Worm (Caenorhabditis elegans): ENCODE measurements around the gene clec-263.

DNA sequence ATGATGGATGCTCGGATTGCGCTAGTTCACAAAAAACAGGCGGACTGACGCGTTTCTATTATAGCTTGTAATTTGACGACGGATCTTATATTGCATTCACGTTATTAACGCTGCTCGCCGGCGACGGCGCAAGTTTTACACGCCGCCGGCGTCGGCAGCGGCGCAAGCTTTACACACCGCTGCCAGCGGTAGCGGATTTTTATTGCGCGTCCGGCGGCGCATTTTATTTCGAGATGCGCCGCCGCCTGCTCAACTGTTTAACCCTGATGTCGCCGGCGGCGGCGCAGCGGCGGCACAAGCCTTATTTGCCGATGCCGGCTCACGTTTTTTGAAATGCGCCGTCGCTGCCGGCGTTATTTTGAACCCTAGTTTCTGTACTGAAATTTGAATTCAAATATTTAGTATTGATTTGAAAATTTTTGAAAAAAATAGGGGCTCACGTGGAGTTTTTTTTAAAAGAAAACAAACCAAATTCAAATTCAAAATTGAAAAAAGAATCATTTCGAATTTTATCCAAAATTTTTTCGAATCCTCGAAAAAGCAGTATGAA is 30.3 kb downstream of the clec-263 start, which contains the start of gene ttr-57:
- TF ChIP-seq snpc-4 (tag; optimal IDR thresholded peaks at IDR 0.05) (no peak), lsy-2 (tag; optimal IDR thresholded peaks at IDR 0.05) (no peak), ztf-11 (tag; optimal IDR thresholded peaks at IDR 0.05) (no peak), bed-3 (GFP tag; optimal IDR thresholded peaks at IDR 0.05) (no peak), lin-13 (tag; optimal IDR thresholded peaks at IDR 0.05) (no peak), unc-62 (GFP tag; optimal IDR thresholded peaks at IDR 0.05) (no peak), ceh-39 (tag; optimal IDR thresholded peaks at IDR 0.05) (no peak), elt-1 (tag; optimal IDR thresholded peaks at IDR 0.05; ENCODE audit: borderline replicate concordance, insufficient read depth) (no peak), nhr-76 (tag; optimal IDR thresholded peaks at IDR 0.05) (no peak), nhr-237 (tag; optimal IDR thresholded peaks at IDR 0.05) (no peak), ces-1 (GFP tag; optimal IDR thresholded peaks at IDR 0.05) (no peak), unc-39 (tag; optimal IDR thresholded peaks at IDR 0.05) (no peak), M03D4.4 (tag; optimal IDR thresholded peaks at IDR 0.05) (no peak), nhr-12 (tag; optimal IDR thresholded peaks at IDR 0.05) (no peak)
